Fruit fly (Drosophila melanogaster) whole organism, embryonic: Measurements from ENCODE around the gene CG5790.

Experiments
- Aef1 ChIP-seq: fragments of 200-800 bp; sonication (Bioruptor generic); IDR thresholded peaks from 3 replicates; pipeline ENCODE4 v1.3.6; 2022; ENCODE audit warnings: missing biosample characterization, missing genetic modification characterization
- Atf-2 ChIP-seq: fragments of 200-800 bp; sonication (Bioruptor generic); optimal IDR thresholded peaks from 2 replicates; lab custom pipeline; 2016; ENCODE audit warnings: missing biosample characterization, missing genetic modification characterization
- Bdp1 ChIP-seq: fragments of 200-800 bp; sonication (Bioruptor generic); optimal IDR thresholded peaks from 3 replicates; lab custom pipeline; 2016; ENCODE audit warnings: missing biosample characterization, missing genetic modification characterization
- CG10274 ChIP-seq: fragments of 200-800 bp; sonication (Bioruptor generic); optimal IDR thresholded peaks from 3 replicates; lab custom pipeline; 2017; ENCODE audit warnings: missing biosample characterization, mild to moderate bottlenecking, missing genetic modification characterization
- CG11560 ChIP-seq: fragments of 200-800 bp; sonication (Bioruptor generic); IDR thresholded peaks from 3 replicates; pipeline ENCODE4 v1.3.6; 2022; ENCODE audit warnings: missing biosample characterization, missing genetic modification characterization
- CG12659 ChIP-seq: fragments of 200-800 bp; sonication (Bioruptor generic); optimal IDR thresholded peaks from 3 replicates; lab custom pipeline; 2017; ENCODE audit warnings: mild to moderate bottlenecking, missing biosample characterization, missing genetic modification reagents, missing genetic modification characterization
- CG12744 ChIP-seq: fragments of 200-800 bp; sonication (Bioruptor generic); optimal IDR thresholded peaks from 2 replicates; lab custom pipeline; 2016; ENCODE audit warnings: missing biosample characterization, missing genetic modification characterization
- CG12769 ChIP-seq: fragments of 200-800 bp; sonication (Bioruptor generic); optimal IDR thresholded peaks from 2 replicates; lab custom pipeline; 2019; ENCODE audit warnings: missing biosample characterization, mild to moderate bottlenecking, missing genetic modification characterization, moderate library complexity
- CG15696 ChIP-seq: fragments of 200-800 bp; sonication (Bioruptor generic); optimal IDR thresholded peaks from 2 replicates; lab custom pipeline; 2019; ENCODE audit warnings: missing biosample characterization, mild to moderate bottlenecking, missing genetic modification characterization, moderate library complexity
- CG16813 ChIP-seq: fragments of 200-800 bp; sonication (Bioruptor generic); IDR thresholded peaks from 3 replicates; pipeline ENCODE4 v1.3.6; 2022; ENCODE audit warnings: missing biosample characterization, missing genetic modification characterization; ENCODE audit not compliant: partially characterized antibody
- CG1832 ChIP-seq: fragments of 200-800 bp; sonication (Bioruptor generic); optimal IDR thresholded peaks from 2 replicates; lab custom pipeline; 2017; ENCODE audit warnings: missing biosample characterization, mild to moderate bottlenecking, missing genetic modification characterization, inconsistent platforms
- CG2712 ChIP-seq: fragments of 200-800 bp; optimal IDR thresholded peaks from 3 replicates; lab custom pipeline; 2019; ENCODE audit warnings: missing biosample characterization, mild to moderate bottlenecking, missing genetic modification characterization, moderate library complexity
- CG30020 ChIP-seq: fragments of 200-800 bp; optimal IDR thresholded peaks from 2 replicates; lab custom pipeline; 2019; ENCODE audit warnings: missing biosample characterization, mild to moderate bottlenecking, missing genetic modification characterization, moderate library complexity
- CG30403 ChIP-seq: fragments of 200-800 bp; sonication (Bioruptor generic); optimal IDR thresholded peaks from 3 replicates; lab custom pipeline; 2016; ENCODE audit warnings: missing biosample characterization, missing genetic modification characterization
- CG31224 ChIP-seq: fragments of 200-800 bp; sonication (Bioruptor generic); IDR thresholded peaks from 2 replicates; pipeline ENCODE4 v1.3.6; 2022; ENCODE audit warnings: missing biosample characterization, missing genetic modification characterization
- CG31388 ChIP-seq: fragments of 200-800 bp; sonication (Bioruptor generic); optimal IDR thresholded peaks from 2 replicates; lab custom pipeline; 2016; ENCODE audit warnings: missing biosample characterization, missing genetic modification characterization
- CG3163 ChIP-seq: fragments of 200-800 bp; sonication (Bioruptor generic); optimal IDR thresholded peaks from 3 replicates; lab custom pipeline; 2016; ENCODE audit warnings: missing biosample characterization, missing genetic modification characterization
- CG34422 ChIP-seq: fragments of 200-800 bp; sonication (Bioruptor generic); IDR thresholded peaks from 3 replicates; pipeline ENCODE4 v1.3.6; 2022; ENCODE audit warnings: missing biosample characterization, missing genetic modification characterization
- CG3726 ChIP-seq: fragments of 200-800 bp; sonication (Bioruptor generic); IDR thresholded peaks from 3 replicates; pipeline ENCODE4, ENCODE4 v1.3.6; 2022; ENCODE audit warnings: missing biosample characterization, missing genetic modification characterization
- CG4854 ChIP-seq: fragments of 200-800 bp; sonication (Bioruptor generic); optimal IDR thresholded peaks from 2 replicates; lab custom pipeline; 2016; ENCODE audit warnings: missing biosample characterization, missing genetic modification characterization, inconsistent platforms
- CG5953 ChIP-seq: fragments of 200-800 bp; sonication (Bioruptor generic); IDR thresholded peaks from 2 replicates; pipeline ENCODE4 v1.3.6; 2022; ENCODE audit warnings: missing biosample characterization, missing genetic modification characterization
- CG6791 ChIP-seq: fragments of 200-800 bp; sonication (Bioruptor generic); IDR thresholded peaks from 3 replicates; pipeline ENCODE4 v1.3.6; 2022; ENCODE audit warnings: missing biosample characterization, missing genetic modification characterization; ENCODE audit not compliant: partially characterized antibody
- CG7786 ChIP-seq: fragments of 200-800 bp; sonication (Bioruptor generic); optimal IDR thresholded peaks from 2 replicates; lab custom pipeline; 2016; ENCODE audit warnings: missing biosample characterization, missing genetic modification characterization
- D19B ChIP-seq: fragments of 200-800 bp; sonication (Bioruptor generic); optimal IDR thresholded peaks from 2 replicates; lab custom pipeline; 2017; ENCODE audit warnings: missing biosample characterization, mild to moderate bottlenecking, missing genetic modification characterization
- Dip2 ChIP-seq: fragments of 200-800 bp; sonication (Bioruptor generic); IDR thresholded peaks from 2 replicates; pipeline ENCODE4 v1.3.6; 2022; ENCODE audit warnings: missing biosample characterization, missing genetic modification characterization
- Dll ChIP-seq: fragments of 200-800 bp; sonication (Bioruptor generic); IDR thresholded peaks from 4 replicates; pipeline ENCODE4 v1.3.6; 2022; ENCODE audit warnings: missing biosample characterization, missing genetic modification characterization; ENCODE audit not compliant: partially characterized antibody
- Drgx ChIP-seq: fragments of 200-800 bp; sonication (Bioruptor generic); IDR thresholded peaks from 2 replicates; pipeline ENCODE4 v1.3.6; 2022; ENCODE audit warnings: missing biosample characterization, missing genetic modification characterization
- Gsc ChIP-seq: fragments of 200-800 bp; sonication (Bioruptor generic); IDR thresholded peaks from 2 replicates; pipeline ENCODE4 v1.3.6; 2022; ENCODE audit warnings: missing biosample characterization, missing genetic modification characterization
- HmgD ChIP-seq: fragments of 200-800 bp; sonication (Bioruptor generic); optimal IDR thresholded peaks from 3 replicates; lab custom pipeline; 2016; ENCODE audit warnings: missing biosample characterization, missing genetic modification characterization
- Hr78 ChIP-seq, 2 experiments: fragments of 200-800 bp in 1 of 2; fragments of >200 bp in 1 of 2; sonication (Bioruptor generic) in 1 of 2; optimal IDR thresholded peaks; 2 replicates each; lab custom pipeline; 2017 to 2019; ENCODE audit warnings: missing biosample characterization in 2 of 2, missing genetic modification characterization in 2 of 2, mild to moderate bottlenecking in 1 of 2, moderate library complexity in 1 of 2
- Jarid2 ChIP-seq: fragments of 200-800 bp; sonication (Bioruptor generic); optimal IDR thresholded peaks from 3 replicates; lab custom pipeline; 2017; ENCODE audit warnings: mild to moderate bottlenecking, missing biosample characterization, missing genetic modification reagents, missing genetic modification characterization
- MTF-1 ChIP-seq: fragments of 200-800 bp; sonication (Bioruptor generic); optimal IDR thresholded peaks from 2 replicates; lab custom pipeline; 2018; ENCODE audit warnings: missing biosample characterization, mild to moderate bottlenecking, missing genetic modification characterization, borderline replicate concordance
- Med ChIP-seq: fragments of 200-800 bp; sonication (Bioruptor generic); peaks from one replicate; lab custom pipeline; 2016; ENCODE audit warnings: missing biosample characterization, missing genetic modification characterization, mild to moderate bottlenecking, inconsistent platforms, moderate library complexity
- NC2α ChIP-seq: fragments of 200-800 bp; sonication (Bioruptor generic); optimal IDR thresholded peaks from 2 replicates; lab custom pipeline; 2016; ENCODE audit warnings: missing biosample characterization, missing genetic modification characterization
- Poxn ChIP-seq: fragments of 200-800 bp; sonication (Bioruptor generic); IDR thresholded peaks from 2 replicates; pipeline ENCODE4 v1.3.6; 2022; ENCODE audit warnings: missing biosample characterization, missing genetic modification characterization
- Ssrp ChIP-seq: fragments of 200-800 bp; sonication (Bioruptor generic); optimal IDR thresholded peaks from 2 replicates; lab custom pipeline; 2018; ENCODE audit warnings: missing biosample characterization, mild to moderate bottlenecking, missing genetic modification characterization, moderate library complexity
- ac ChIP-seq: fragments of 200-800 bp; sonication (Bioruptor generic); optimal IDR thresholded peaks from 3 replicates; lab custom pipeline; 2017; ENCODE audit warnings: missing biosample characterization, mild to moderate bottlenecking, missing genetic modification characterization
- chif ChIP-seq, 2 experiments: fragments of 200-800 bp; sonication (Bioruptor generic); optimal IDR thresholded peaks; 3 replicates each; lab custom pipeline; 2016; ENCODE audit warnings: missing biosample characterization in 2 of 2, missing genetic modification characterization in 2 of 2
- dati ChIP-seq: fragments of 200-800 bp; sonication (Bioruptor generic); IDR thresholded peaks from 2 replicates; pipeline ENCODE4 v1.3.6; 2022; ENCODE audit warnings: missing biosample characterization, missing genetic modification characterization
- gcm ChIP-seq: fragments of 200-800 bp; sonication (Bioruptor generic); optimal IDR thresholded peaks from 2 replicates; lab custom pipeline; 2019; ENCODE audit warnings: missing biosample characterization, mild to moderate bottlenecking, missing genetic modification characterization, moderate library complexity
- gem ChIP-seq: fragments of 200-800 bp; sonication (Bioruptor generic); optimal IDR thresholded peaks from 2 replicates; lab custom pipeline; 2019; ENCODE audit warnings: missing biosample characterization, mild to moderate bottlenecking, missing genetic modification characterization, moderate library complexity
- gsb-n ChIP-seq: fragments of 200-800 bp; sonication (Bioruptor generic); optimal IDR thresholded peaks from 3 replicates; lab custom pipeline; 2018; ENCODE audit warnings: missing biosample characterization, mild to moderate bottlenecking, missing genetic modification characterization
- her ChIP-seq: fragments of 200-800 bp; sonication (Bioruptor generic); optimal IDR thresholded peaks from 2 replicates; lab custom pipeline; 2016; ENCODE audit warnings: missing biosample characterization, missing genetic modification characterization
- nerfin-2 ChIP-seq: fragments of 200-800 bp; sonication (Bioruptor generic); IDR thresholded peaks from 2 replicates; pipeline ENCODE4 v1.3.6; 2022; ENCODE audit warnings: missing biosample characterization, missing genetic modification characterization; ENCODE audit not compliant: partially characterized antibody
- pan ChIP-seq, 4 experiments: fragments of >200 bp in 3 of 4; fragments of 200-800 bp in 1 of 4; sonication (Bioruptor generic) in 1 of 4; optimal IDR thresholded peaks in 3 of 4; IDR thresholded peaks in 1 of 4; 2 replicates each; pipeline versions ENCODE4 v1.3.6 to Lab custom; 2017 to 2022; ENCODE audit warnings: missing biosample characterization in 2 of 4, missing genetic modification characterization in 2 of 4, mixed read lengths in 1 of 4
- phol ChIP-seq: fragments of 200-800 bp; sonication (Bioruptor generic); optimal IDR thresholded peaks from 3 replicates; lab custom pipeline; 2018; ENCODE audit warnings: missing biosample characterization, mild to moderate bottlenecking, missing genetic modification characterization, moderate library complexity
- sisA ChIP-seq: fragments of 200-800 bp; sonication (Bioruptor generic); IDR thresholded peaks from 2 replicates; pipeline ENCODE4 v1.3.6; 2022; ENCODE audit warnings: missing biosample characterization, missing genetic modification characterization
- stwl ChIP-seq: fragments of 200-800 bp; sonication (Bioruptor generic); optimal IDR thresholded peaks from 3 replicates; lab custom pipeline; 2018; ENCODE audit warnings: missing biosample characterization, mild to moderate bottlenecking, missing genetic modification characterization, moderate library complexity
- unpg ChIP-seq: fragments of 200-800 bp; sonication (Bioruptor generic); optimal IDR thresholded peaks from 3 replicates; lab custom pipeline; 2018; ENCODE audit warnings: missing biosample characterization, mild to moderate bottlenecking, missing genetic modification characterization, moderate library complexity
- vvl ChIP-seq: fragments of 200-800 bp; sonication (Bioruptor generic); IDR thresholded peaks from 2 replicates; pipeline ENCODE4 v1.3.6; 2022; ENCODE audit warnings: missing biosample characterization, missing genetic modification characterization

The CG5790 gene

dm6 chr2L:18327592-18328078 lies 33.0 kb downstream of the CG5790 start (continued):
- TF ChIP-seq CG12769: peak; percentile 68
- TF ChIP-seq CG3163 (GFP tag; lab: Kevin White, UChicago): no peak
- peak; percentile 33; the same call in 1 of the 2 replicates for TF ChIP-seq vvl (GFP tag; lab: Robert Waterston, UW)
- TF ChIP-seq Poxn (GFP tag; lab: Robert Waterston, UW): no peak
- TF ChIP-seq Bdp1 (GFP tag; lab: Kevin White, UChicago): no peak
- no peak for TF ChIP-seq Ssrp
- TF ChIP-seq CG11560 (tag; lab: Robert Waterston, UW): no peak
- no peak for TF ChIP-seq CG1832
- TF ChIP-seq phol (tag; lab: Kevin White, UChicago): no peak
- no peak for TF ChIP-seq CG6791 (GFP tag; lab: Robert Waterston, UW)
- TF ChIP-seq CG31388 (GFP tag; lab: Kevin White, UChicago): no peak
- TF ChIP-seq pan (optimal IDR thresholded peaks at IDR 0.05; lab: Kevin White, UChicago): no peak
- no peak for TF ChIP-seq pan (GFP tag; optimal IDR thresholded peaks at IDR 0.05 in 1 of 2, IDR thresholded peaks at IDR 0.05 in 1 of 2)
- no peak for TF ChIP-seq Atf-2 (GFP tag; lab: Kevin White, UChicago)
- no peak for TF ChIP-seq gem (tag; lab: Kevin White, UChicago)
- no peak for TF ChIP-seq D19B
- no peak for TF ChIP-seq gsb-n (tag; lab: Kevin White, UChicago)
- no peak for TF ChIP-seq sisA
- TF ChIP-seq CG3726 (GFP tag; lab: Robert Waterston, UW): no peak
- no peak for TF ChIP-seq ac (GFP tag; lab: Kevin White, UChicago)
- TF ChIP-seq stwl (tag; lab: Kevin White, UChicago): no peak
- peak; percentile 72 for TF ChIP-seq Drgx (GFP tag; lab: Robert Waterston, UW)
- no peak for TF ChIP-seq MTF-1 (GFP tag; lab: Kevin White, UChicago)
- no peak for TF ChIP-seq CG2712 (tag; lab: Kevin White, UChicago)
- TF ChIP-seq CG15696: no peak
- TF ChIP-seq dati (GFP tag; lab: Robert Waterston, UW): no peak
- no peak for TF ChIP-seq nerfin-2 (GFP tag; lab: Robert Waterston, UW)
- no peak for TF ChIP-seq chif (GFP tag; optimal IDR thresholded peaks at IDR 0.05; lab: Kevin White, UChicago)
- no peak for TF ChIP-seq Jarid2
- no peak for TF ChIP-seq CG30403 (GFP tag; lab: Kevin White, UChicago)
- TF ChIP-seq NC2α: no peak
- TF ChIP-seq Dip2: no peak
- no peak for TF ChIP-seq CG31224 (GFP tag; lab: Robert Waterston, UW)
- TF ChIP-seq HmgD (GFP tag; lab: Kevin White, UChicago): no peak
- TF ChIP-seq Aef1 (GFP tag; lab: Robert Waterston, UW): no peak
- TF ChIP-seq unpg: peak; percentile 13
- no peak for TF ChIP-seq CG12744 (GFP tag; lab: Kevin White, UChicago)
- TF ChIP-seq CG5953 (GFP tag; lab: Robert Waterston, UW): no peak
- no peak for TF ChIP-seq CG4854 (GFP tag; lab: Kevin White, UChicago)
- no peak for TF ChIP-seq CG7786 (GFP tag; lab: Kevin White, UChicago)
- TF ChIP-seq CG34422 (GFP tag; lab: Robert Waterston, UW): no peak
- peak; percentile 51 for TF ChIP-seq Med
- TF ChIP-seq gcm (GFP tag; lab: Kevin White, UChicago): no peak
- TF ChIP-seq Dll (GFP tag; lab: Robert Waterston, UW): no peak
- TF ChIP-seq CG12659: no peak
- TF ChIP-seq Hr78 (GFP tag; optimal IDR thresholded peaks at IDR 0.05; lab: Kevin White, UChicago): no peak
- no peak for TF ChIP-seq CG30020 (tag; lab: Kevin White, UChicago)
- TF ChIP-seq CG16813 (GFP tag; lab: Robert Waterston, UW): no peak
- TF ChIP-seq Gsc (GFP tag; lab: Robert Waterston, UW): no peak
- no peak for TF ChIP-seq CG10274 (GFP tag; lab: Kevin White, UChicago)
- no peak for TF ChIP-seq her (GFP tag; lab: Kevin White, UChicago)
